Fruit fly (Drosophila melanogaster) whole organism, embryonic: ENCODE data around the gene CG33111.

Experiments used
- Ada2b ChIP-seq: fragments of 200-800 bp; sonication (Bioruptor generic); IDR thresholded peaks from 2 replicates; pipeline ENCODE4 v1.3.6; 2022; ENCODE audit warnings: missing biosample characterization, missing genetic modification characterization
- Atf-2 ChIP-seq: fragments of 200-800 bp; sonication (Bioruptor generic); optimal IDR thresholded peaks from 2 replicates; lab custom pipeline; 2016; ENCODE audit warnings: missing biosample characterization, missing genetic modification characterization
- CG10654 ChIP-seq: fragments of 200-800 bp; sonication (Bioruptor generic); optimal IDR thresholded peaks from 2 replicates; lab custom pipeline; 2016; ENCODE audit warnings: missing biosample characterization, missing genetic modification characterization
- CG11085 ChIP-seq: fragments of 200-800 bp; sonication (Bioruptor generic); IDR thresholded peaks from 2 replicates; pipeline ENCODE4 v1.3.6; 2022; ENCODE audit warnings: missing biosample characterization, missing genetic modification characterization
- CG12299 ChIP-seq: fragments of 200-800 bp; sonication (Bioruptor generic); optimal IDR thresholded peaks from 2 replicates; lab custom pipeline; 2018; ENCODE audit warnings: missing biosample characterization, mild to moderate bottlenecking, missing genetic modification characterization
- CG12942 ChIP-seq: fragments of 200-800 bp; sonication (Bioruptor generic); optimal IDR thresholded peaks from 3 replicates; lab custom pipeline; 2016; ENCODE audit warnings: missing biosample characterization, missing genetic modification characterization
- CG14667 ChIP-seq: fragments of 200-800 bp; sonication (Bioruptor generic); IDR thresholded peaks from 2 replicates; pipeline ENCODE4 v1.3.6; 2022; ENCODE audit warnings: missing biosample characterization, missing genetic modification characterization
- CG15696 ChIP-seq: fragments of 200-800 bp; sonication (Bioruptor generic); optimal IDR thresholded peaks from 2 replicates; lab custom pipeline; 2019; ENCODE audit warnings: missing biosample characterization, mild to moderate bottlenecking, missing genetic modification characterization, moderate library complexity
- CG1647 ChIP-seq: fragments of 200-800 bp; sonication (Bioruptor generic); optimal IDR thresholded peaks from 3 replicates; lab custom pipeline; 2016; ENCODE audit warnings: missing biosample characterization, missing genetic modification characterization
- CG16813 ChIP-seq: fragments of 200-800 bp; sonication (Bioruptor generic); IDR thresholded peaks from 3 replicates; pipeline ENCODE4 v1.3.6; 2022; ENCODE audit warnings: missing biosample characterization, missing genetic modification characterization; ENCODE audit not compliant: partially characterized antibody
- CG16815 ChIP-seq: fragments of 200-800 bp; sonication (Bioruptor generic); optimal IDR thresholded peaks from 3 replicates; lab custom pipeline; 2017; ENCODE audit warnings: missing biosample characterization, mild to moderate bottlenecking, missing genetic modification characterization
- CG17328 ChIP-seq: fragments of 200-800 bp; sonication (Bioruptor generic); IDR thresholded peaks from 2 replicates; pipeline ENCODE4 v1.3.6; 2022; ENCODE audit warnings: missing biosample characterization, missing genetic modification characterization
- CG17568 ChIP-seq: fragments of 200-800 bp; sonication (Bioruptor generic); optimal IDR thresholded peaks from 2 replicates; lab custom pipeline; 2018; ENCODE audit warnings: missing biosample characterization, mild to moderate bottlenecking, missing genetic modification characterization, moderate library complexity
- CG17912 ChIP-seq: fragments of 200-800 bp; sonication (Bioruptor generic); optimal IDR thresholded peaks from 2 replicates; lab custom pipeline; 2018; ENCODE audit warnings: missing biosample characterization, mild to moderate bottlenecking, missing genetic modification characterization
- CG18011 ChIP-seq: fragments of 200-800 bp; sonication (Bioruptor generic); optimal IDR thresholded peaks from 2 replicates; lab custom pipeline; 2017; ENCODE audit warnings: missing biosample characterization, missing genetic modification characterization, mild to moderate bottlenecking, moderate library complexity, missing genotype
- CG18619 ChIP-seq: fragments of 200-800 bp; sonication (Bioruptor generic); optimal IDR thresholded peaks from 3 replicates; lab custom pipeline; 2017; ENCODE audit warnings: missing biosample characterization, mild to moderate bottlenecking, missing genetic modification characterization
- CG2875 ChIP-seq: fragments of 200-800 bp; sonication (Bioruptor generic); optimal IDR thresholded peaks from 2 replicates; lab custom pipeline; 2017; ENCODE audit warnings: missing biosample characterization, mild to moderate bottlenecking, missing genetic modification characterization, missing genetic modification reagents
- CG30020 ChIP-seq: fragments of 200-800 bp; optimal IDR thresholded peaks from 2 replicates; lab custom pipeline; 2019; ENCODE audit warnings: missing biosample characterization, mild to moderate bottlenecking, missing genetic modification characterization, moderate library complexity
- CG31365 ChIP-seq: fragments of 200-800 bp; sonication (Bioruptor generic); optimal IDR thresholded peaks from 2 replicates; lab custom pipeline; 2018; ENCODE audit warnings: missing biosample characterization, mild to moderate bottlenecking, missing genetic modification characterization
- CG3281 ChIP-seq: fragments of 200-800 bp; sonication (Bioruptor generic); optimal IDR thresholded peaks from 3 replicates; lab custom pipeline; 2017; ENCODE audit warnings: missing biosample characterization, mild to moderate bottlenecking, missing genetic modification characterization
- CG3995 ChIP-seq: fragments of 200-800 bp; sonication (Bioruptor generic); optimal IDR thresholded peaks from 3 replicates; lab custom pipeline; 2016; ENCODE audit warnings: missing biosample characterization, missing genetic modification characterization
- CG43689 ChIP-seq: fragments of 200-800 bp; sonication (Bioruptor generic); IDR thresholded peaks from 2 replicates; pipeline ENCODE4 v1.3.6; 2022; ENCODE audit warnings: missing biosample characterization, missing genetic modification characterization
- CG5245 ChIP-seq: fragments of 200-800 bp; sonication (Bioruptor generic); optimal IDR thresholded peaks from 3 replicates; lab custom pipeline; 2016; ENCODE audit warnings: missing biosample characterization, missing genetic modification characterization
- CG6654 ChIP-seq: fragments of 200-800 bp; sonication (Bioruptor generic); optimal IDR thresholded peaks from 2 replicates; lab custom pipeline; 2017; ENCODE audit warnings: missing biosample characterization, mild to moderate bottlenecking, missing genetic modification characterization
- CG6689 ChIP-seq: fragments of 200-800 bp; sonication (Bioruptor generic); IDR thresholded peaks from 2 replicates; pipeline ENCODE4 v1.3.6; 2022; ENCODE audit warnings: missing biosample characterization, missing genetic modification characterization
- CG7271 ChIP-seq: fragments of 200-800 bp; sonication (Bioruptor generic); optimal IDR thresholded peaks from 2 replicates; lab custom pipeline; 2018; ENCODE audit warnings: missing biosample characterization, mild to moderate bottlenecking, missing genetic modification characterization, moderate library complexity
- CG7987 ChIP-seq: fragments of 200-800 bp; sonication (Bioruptor generic); optimal IDR thresholded peaks from 2 replicates; lab custom pipeline; 2018; ENCODE audit warnings: missing biosample characterization, mild to moderate bottlenecking, missing genetic modification characterization, moderate library complexity
- CG8478 ChIP-seq: fragments of >200 bp; optimal IDR thresholded peaks from 2 replicates; lab custom pipeline; 2018
- Eip74EF ChIP-seq, 2 experiments: fragments of 200-800 bp in 1 of 2; fragments of >200 bp in 1 of 2; sonication (Bioruptor generic) in 1 of 2; optimal IDR thresholded peaks; 2 replicates each; lab custom pipeline; 2017 to 2019; ENCODE audit warnings: missing biosample characterization in 2 of 2, missing genetic modification characterization in 2 of 2, mild to moderate bottlenecking in 1 of 2, moderate library complexity in 1 of 2
- Ets97D ChIP-seq: fragments of 200-800 bp; sonication (Bioruptor generic); optimal IDR thresholded peaks from 3 replicates; lab custom pipeline; 2016; ENCODE audit warnings: missing biosample characterization, missing genetic modification characterization
- HLH54F ChIP-seq: fragments of 200-800 bp; sonication (Bioruptor generic); optimal IDR thresholded peaks from 3 replicates; lab custom pipeline; 2016; ENCODE audit warnings: missing biosample characterization, missing genetic modification characterization
- NfI ChIP-seq: fragments of 200-800 bp; sonication (Bioruptor generic); optimal IDR thresholded peaks from 3 replicates; lab custom pipeline; 2018; ENCODE audit warnings: missing biosample characterization, mild to moderate bottlenecking, missing genetic modification characterization, moderate library complexity
- Sry-β ChIP-seq: fragments of 200-800 bp; sonication (Bioruptor generic); optimal IDR thresholded peaks from 2 replicates; lab custom pipeline; 2018; ENCODE audit warnings: missing biosample characterization, mild to moderate bottlenecking, missing genetic modification characterization, moderate library complexity
- abd-A ChIP-seq: fragments of 200-800 bp; sonication (Bioruptor generic); optimal IDR thresholded peaks from 3 replicates; lab custom pipeline; 2019; ENCODE audit warnings: missing biosample characterization, mild to moderate bottlenecking, missing genetic modification characterization, moderate library complexity
- cg ChIP-seq: fragments of 200-800 bp; sonication (Bioruptor generic); optimal IDR thresholded peaks from 3 replicates; lab custom pipeline; 2019; ENCODE audit warnings: missing biosample characterization, mild to moderate bottlenecking, missing genetic modification characterization, moderate library complexity
- chm ChIP-seq: fragments of 200-800 bp; sonication (Bioruptor generic); IDR thresholded peaks from 2 replicates; pipeline ENCODE4 v1.3.6; 2022; ENCODE audit warnings: missing biosample characterization, missing genetic modification characterization
- dmrt99B ChIP-seq: fragments of 200-800 bp; sonication (Bioruptor generic); optimal IDR thresholded peaks from 2 replicates; lab custom pipeline; 2018; ENCODE audit warnings: missing biosample characterization, mild to moderate bottlenecking, missing genetic modification characterization, moderate library complexity
- dpn ChIP-seq, 2 experiments: fragments of 200-800 bp; sonication (Bioruptor generic); optimal IDR thresholded peaks; 3 replicates each; lab custom pipeline; 2016; ENCODE audit warnings: missing biosample characterization in 2 of 2, missing genetic modification characterization in 2 of 2
- exex ChIP-seq: fragments of 200-800 bp; sonication (Bioruptor generic); optimal IDR thresholded peaks from 4 replicates; lab custom pipeline; 2018; ENCODE audit warnings: missing biosample characterization, mild to moderate bottlenecking, missing genetic modification characterization, moderate library complexity
- fd64A ChIP-seq: fragments of 200-800 bp; sonication (Bioruptor generic); optimal IDR thresholded peaks from 3 replicates; lab custom pipeline; 2018; ENCODE audit warnings: missing biosample characterization, mild to moderate bottlenecking, missing genetic modification characterization
- jigr1 ChIP-seq: fragments of 200-800 bp; sonication (Bioruptor generic); IDR thresholded peaks from 3 replicates; pipeline ENCODE4 v1.3.6; 2022; ENCODE audit warnings: missing biosample characterization, missing genetic modification characterization
- jumu ChIP-seq: fragments of 200-800 bp; sonication (Bioruptor generic); optimal IDR thresholded peaks from 3 replicates; lab custom pipeline; 2016; ENCODE audit warnings: missing biosample characterization, missing genetic modification characterization
- luna ChIP-seq: fragments of 200-800 bp; sonication (Bioruptor generic); optimal IDR thresholded peaks from 2 replicates; lab custom pipeline; 2016; ENCODE audit warnings: missing biosample characterization, missing genetic modification characterization
- mam ChIP-seq: fragments of 200-800 bp; sonication (Bioruptor generic); optimal IDR thresholded peaks from 3 replicates; lab custom pipeline; 2016; ENCODE audit warnings: missing biosample characterization, missing genetic modification characterization
- mld ChIP-seq: fragments of 200-800 bp; sonication (Bioruptor generic); IDR thresholded peaks from 3 replicates; pipeline ENCODE4 v1.3.6; 2022; ENCODE audit warnings: missing biosample characterization, missing genetic modification characterization; ENCODE audit not compliant: partially characterized antibody
- salm ChIP-seq: fragments of 200-800 bp; sonication (Bioruptor generic); optimal IDR thresholded peaks from 2 replicates; lab custom pipeline; 2018; ENCODE audit warnings: missing biosample characterization, mild to moderate bottlenecking, missing genetic modification characterization
- sim ChIP-seq: fragments of 200-800 bp; sonication (Bioruptor generic); IDR thresholded peaks from 2 replicates; pipeline ENCODE4 v1.3.6; 2022; ENCODE audit warnings: missing biosample characterization, missing genetic modification characterization
- sr ChIP-seq: fragments of 200-800 bp; sonication (Bioruptor generic); IDR thresholded peaks from 3 replicates; pipeline ENCODE4 v1.3.6; 2022; ENCODE audit warnings: missing biosample characterization, missing genetic modification characterization
- tna ChIP-seq: fragments of 200-800 bp; sonication (Bioruptor generic); IDR thresholded peaks from 2 replicates; pipeline ENCODE4 v1.3.6; 2022; ENCODE audit warnings: missing biosample characterization, missing genetic modification characterization; ENCODE audit not compliant: partially characterized antibody
- vvl ChIP-seq: fragments of 200-800 bp; sonication (Bioruptor generic); IDR thresholded peaks from 2 replicates; pipeline ENCODE4 v1.3.6; 2022; ENCODE audit warnings: missing biosample characterization, missing genetic modification characterization

The CG33111 gene

dm6 chr3R:23781466-23781935 lies 37.5 kb downstream of the CG33111 start, which contains the start of the genes Nup98-96 and mbc (continued):
- TF ChIP-seq CG3281 (GFP tag; lab: Kevin White, UChicago) (peak; percentile 75), CG3995 (GFP tag; lab: Kevin White, UChicago) (peak; percentile 83), jumu (GFP tag; lab: Kevin White, UChicago) (peak; percentile 94), CG5245 (GFP tag; lab: Kevin White, UChicago) (peak; percentile 63), chm (GFP tag; lab: Robert Waterston, UW) (peak; percentile 86), Ada2b (GFP tag; lab: Robert Waterston, UW) (peak; percentile 78), CG18619 (GFP tag; lab: Kevin White, UChicago) (peak; percentile 81), CG6689 (GFP tag; lab: Robert Waterston, UW) (peak; percentile 79), dpn (GFP tag; optimal IDR thresholded peaks at IDR 0.05; lab: Kevin White, UChicago) (peak; percentile 90 to 95), CG14667 (GFP tag; lab: Robert Waterston, UW) (peak; percentile 84), Ets97D (GFP tag; lab: Kevin White, UChicago) (peak; percentile 89), sr (GFP tag; lab: Robert Waterston, UW) (no peak), CG17568 (GFP tag; lab: Kevin White, UChicago) (no peak), CG17912 (no peak), vvl (peak; percentile 91), CG17328 (peak; percentile 84), exex (tag; lab: Kevin White, UChicago) (peak; percentile 66), CG8478 (lab: Kevin White, UChicago) (no peak), Eip74EF (GFP tag; optimal IDR thresholded peaks at IDR 0.05; lab: Kevin White, UChicago) (peak in 1 of 2 experiments; percentile 3), jigr1 (peak; percentile 62; the same call in 1 of the 3 replicates), CG7987 (GFP tag; lab: Kevin White, UChicago) (peak; percentile 75), salm (peak; percentile 63), CG12299 (tag; lab: Kevin White, UChicago) (peak; percentile 80), CG10654 (peak; percentile 81), Sry-β (peak; percentile 60), fd64A (GFP tag; lab: Kevin White, UChicago) (no peak), tna (GFP tag; lab: Robert Waterston, UW) (no peak), mld (GFP tag; lab: Robert Waterston, UW) (no peak), CG31365 (tag; lab: Kevin White, UChicago) (no peak), mam (GFP tag; lab: Kevin White, UChicago) (peak; percentile 96), CG2875 (GFP tag; lab: Kevin White, UChicago) (peak; percentile 38), Atf-2 (GFP tag; lab: Kevin White, UChicago) (peak; percentile 87), CG15696 (tag; lab: Kevin White, UChicago) (peak; percentile 87), NfI (peak; percentile 79), sim (GFP tag; lab: Robert Waterston, UW) (no peak; the same call in 1 of the 2 replicates), CG43689 (no peak), CG11085 (peak; percentile 76), luna (GFP tag; lab: Kevin White, UChicago) (peak; percentile 83), CG12942 (peak; percentile 89), cg (GFP tag; lab: Kevin White, UChicago) (peak; percentile 78), CG18011 (GFP tag; lab: Kevin White, UChicago) (peak; percentile 39), CG7271 (tag; lab: Kevin White, UChicago) (no peak), HLH54F (GFP tag; lab: Kevin White, UChicago) (peak; percentile 95), CG1647 (GFP tag; lab: Kevin White, UChicago) (peak; percentile 89), CG6654 (GFP tag; lab: Kevin White, UChicago) (peak; percentile 22), CG30020 (tag; lab: Kevin White, UChicago) (peak; percentile 94), CG16813 (GFP tag; lab: Robert Waterston, UW) (no peak; the same call in 2 of the 3 replicates), dmrt99B (peak; percentile 75), abd-A (tag; lab: Kevin White, UChicago) (no peak), CG16815 (GFP tag; lab: Kevin White, UChicago) (peak; percentile 87)
